Worm (Caenorhabditis elegans) whole organism, L2 larva: ENCODE data around the gene Y54G11A.7.

Experiments used
- C34F6.9 ChIP-seq: fragments of 150-350 bp; optimal IDR thresholded peaks from 2 replicates; lab custom pipeline; 2014; ENCODE audit warnings: missing biosample characterization, missing genetic modification characterization
- F13H6.1 ChIP-seq: sonication (generic microtip); optimal IDR thresholded peaks from 2 replicates; lab custom pipeline; 2016; ENCODE audit warnings: missing genetic modification characterization, missing compliant biosample characterization
- R02D3.7 ChIP-seq: fragments of 150-350 bp; optimal IDR thresholded peaks from 2 replicates; lab custom pipeline; 2014; ENCODE audit warnings: missing biosample characterization, missing genetic modification characterization
- Y55F3AM.14 ChIP-seq: fragments of 200-800 bp; sonication (Bioruptor generic); optimal IDR thresholded peaks from 2 replicates; lab custom pipeline; 2018; ENCODE audit warnings: mild to moderate bottlenecking, missing genetic modification characterization, missing compliant biosample characterization
- ZK546.5 ChIP-seq: sonication (generic microtip); optimal IDR thresholded peaks from 2 replicates; lab custom pipeline; 2017; ENCODE audit warnings: missing biosample characterization, missing genetic modification characterization
- alr-1 ChIP-seq: fragments of 150-350 bp; optimal IDR thresholded peaks from 2 replicates; lab custom pipeline; 2014; ENCODE audit warnings: missing biosample characterization, missing genetic modification characterization
- ama-1 ChIP-seq: fragments of 150-350 bp; optimal IDR thresholded peaks from 2 replicates; lab custom pipeline; 2018; ENCODE audit warnings: inconsistent platforms
- ceh-16 ChIP-seq: fragments of 150-350 bp; optimal IDR thresholded peaks from 2 replicates; lab custom pipeline; 2014; ENCODE audit warnings: missing biosample characterization, missing genetic modification characterization
- crh-2 ChIP-seq: sonication (generic microtip); optimal IDR thresholded peaks from 2 replicates; lab custom pipeline; 2017; ENCODE audit warnings: missing biosample characterization, missing genetic modification characterization
- dmd-4 ChIP-seq: sonication (generic microtip); optimal IDR thresholded peaks from 2 replicates; lab custom pipeline; 2017; ENCODE audit warnings: missing biosample characterization, missing genetic modification characterization
- elt-1 ChIP-seq: fragments of 150-350 bp; optimal IDR thresholded peaks from 2 replicates; lab custom pipeline; 2014; ENCODE audit warnings: missing biosample characterization, missing genetic modification characterization
- elt-3 ChIP-seq: sonication (generic microtip); optimal IDR thresholded peaks from 2 replicates; lab custom pipeline; 2017; ENCODE audit warnings: missing biosample characterization, missing genetic modification characterization
- fos-1 ChIP-seq: fragments of 150-350 bp; optimal IDR thresholded peaks from 2 replicates; lab custom pipeline; 2014; ENCODE audit warnings: missing biosample characterization, missing genetic modification characterization
- gmeb-1 ChIP-seq: fragments of 150-350 bp; optimal IDR thresholded peaks from 2 replicates; lab custom pipeline; 2014; ENCODE audit warnings: missing biosample characterization, missing genetic modification characterization
- lin-13 ChIP-seq: fragments of 150-350 bp; optimal IDR thresholded peaks from 2 replicates; lab custom pipeline; 2014; ENCODE audit warnings: missing biosample characterization, missing genetic modification reagents, missing genetic modification characterization
- lin-39 ChIP-seq: fragments of 150-350 bp; optimal IDR thresholded peaks from 2 replicates; lab custom pipeline; 2014; ENCODE audit warnings: missing biosample characterization, missing genetic modification reagents, missing genetic modification characterization
- lsy-2 ChIP-seq, 2 experiments: fragments of 150-350 bp in 1 of 2; sonication (generic microtip) in 1 of 2; optimal IDR thresholded peaks; 2 replicates each; lab custom pipeline; 2014 to 2017; ENCODE audit warnings: missing biosample characterization in 2 of 2, missing genetic modification characterization in 2 of 2
- mab-5 ChIP-seq: fragments of 150-350 bp; optimal IDR thresholded peaks from 2 replicates; lab custom pipeline; 2014; ENCODE audit warnings: missing biosample characterization, missing genetic modification characterization
- mdl-1 ChIP-seq, 2 experiments: fragments of 150-350 bp in 1 of 2; sonication (generic microtip) in 1 of 2; optimal IDR thresholded peaks; 2 replicates each; lab custom pipeline; 2017; ENCODE audit warnings: missing biosample characterization in 2 of 2, missing genetic modification characterization in 2 of 2
- nhr-10 ChIP-seq: sonication (generic microtip); optimal IDR thresholded peaks from 2 replicates; lab custom pipeline; 2017; ENCODE audit warnings: missing biosample characterization, missing genetic modification characterization
- nhr-11 ChIP-seq: fragments of 150-350 bp; optimal IDR thresholded peaks from 2 replicates; lab custom pipeline; 2014; ENCODE audit warnings: missing biosample characterization, missing genetic modification characterization
- nhr-12 ChIP-seq: fragments of 150-350 bp; optimal IDR thresholded peaks from 2 replicates; lab custom pipeline; 2014; ENCODE audit warnings: missing biosample characterization, missing genetic modification characterization
- nhr-129 ChIP-seq: fragments of 150-350 bp; optimal IDR thresholded peaks from 2 replicates; lab custom pipeline; 2014; ENCODE audit warnings: missing biosample characterization, missing genetic modification characterization
- nhr-21 ChIP-seq: fragments of 150-350 bp; optimal IDR thresholded peaks from 2 replicates; lab custom pipeline; 2014; ENCODE audit warnings: missing biosample characterization, missing genetic modification characterization
- nhr-237 ChIP-seq: fragments of 150-350 bp; optimal IDR thresholded peaks from 2 replicates; lab custom pipeline; 2014; ENCODE audit warnings: missing biosample characterization, missing genetic modification characterization
- nhr-6 ChIP-seq: fragments of 150-350 bp; optimal IDR thresholded peaks from 2 replicates; lab custom pipeline; 2014; ENCODE audit warnings: missing biosample characterization, missing genetic modification characterization
- nhr-77 ChIP-seq: fragments of 150-350 bp; optimal IDR thresholded peaks from 2 replicates; lab custom pipeline; 2014; ENCODE audit warnings: missing biosample characterization, missing genetic modification characterization
- sem-4 ChIP-seq: fragments of 150-350 bp; optimal IDR thresholded peaks from 2 replicates; lab custom pipeline; 2014; ENCODE audit warnings: missing biosample characterization, missing genetic modification reagents, missing genetic modification characterization
- sma-3 ChIP-seq: sonication (generic microtip); optimal IDR thresholded peaks from 2 replicates; lab custom pipeline; 2016; ENCODE audit warnings: missing genetic modification reagents, missing genetic modification characterization, missing compliant biosample characterization
- sma-9 ChIP-seq, 2 experiments: fragments of 150-350 bp in 1 of 2; sonication (generic microtip) in 1 of 2; optimal IDR thresholded peaks; 2 replicates each; lab custom pipeline; 2014 to 2016; ENCODE audit warnings: missing genetic modification characterization in 2 of 2, mild to moderate bottlenecking in 1 of 2, missing biosample characterization in 1 of 2, missing compliant biosample characterization in 1 of 2, missing genetic modification reagents in 1 of 2, moderate library complexity in 1 of 2
- snpc-4 ChIP-seq: fragments of 150-350 bp; optimal IDR thresholded peaks from 2 replicates; lab custom pipeline; 2014; ENCODE audit warnings: missing biosample characterization, missing genetic modification characterization
- unc-55 ChIP-seq: fragments of 150-350 bp; sonication (generic microtip); optimal IDR thresholded peaks from 3 replicates; lab custom pipeline; 2014; ENCODE audit warnings: missing biosample characterization, missing genetic modification reagents, missing genetic modification characterization
- zag-1 ChIP-seq: fragments of 150-350 bp; optimal IDR thresholded peaks from 2 replicates; lab custom pipeline; 2014; ENCODE audit warnings: missing biosample characterization, missing genetic modification characterization
- ztf-11 ChIP-seq: sonication (generic microtip); optimal IDR thresholded peaks from 2 replicates; lab custom pipeline; 2017; ENCODE audit warnings: missing biosample characterization, missing genetic modification characterization
- ztf-4 ChIP-seq: fragments of 150-350 bp; optimal IDR thresholded peaks from 2 replicates; lab custom pipeline; 2014; ENCODE audit warnings: missing biosample characterization, missing genetic modification characterization

Gene Y54G11A.7

ce11 chrII:14251400-14251940, 45.6 kb upstream of the Y54G11A.7 start (continued):
- no peak for TF ChIP-seq ztf-11 (tag; lab: Kevin White, UChicago)
- TF ChIP-seq nhr-11 (tag; lab: Kevin White, UChicago) = no peak
- peak; percentile 79 for TF ChIP-seq nhr-129
- no peak for TF ChIP-seq nhr-12 (tag; lab: Kevin White, UChicago)
- peak; percentile 4 for TF ChIP-seq zag-1 (tag; lab: Kevin White, UChicago)
- peak; percentile 87 for TF ChIP-seq nhr-21 (tag; lab: Kevin White, UChicago)
- peak; percentile 95 for TF ChIP-seq crh-2 (tag; lab: Kevin White, UChicago)
- peak; percentile 20 for TF ChIP-seq dmd-4 (tag; lab: Kevin White, UChicago)
- peak; percentile 64 for TF ChIP-seq nhr-10 (tag; lab: Kevin White, UChicago)
- no peak for TF ChIP-seq R02D3.7 (tag; lab: Kevin White, UChicago)
- TF ChIP-seq nhr-6 = peak; percentile 85
- TF ChIP-seq snpc-4 (tag; lab: Kevin White, UChicago) = peak; percentile 35
- peak; percentile 93 for TF ChIP-seq Y55F3AM.14 (GFP tag; lab: Kevin White, UChicago)
- no peak for TF ChIP-seq alr-1 (tag; lab: Kevin White, UChicago)
- TF ChIP-seq C34F6.9 (tag; lab: Kevin White, UChicago) = peak; percentile 91
- peak; percentile 97 for TF ChIP-seq gmeb-1
- peak; percentile 86 for TF ChIP-seq ztf-4 (tag; lab: Kevin White, UChicago)

- TF ChIP-seq C34F6.9 (tag; lab: Kevin White, UChicago) (no peak), dmd-4 (tag; lab: Kevin White, UChicago) (no peak), nhr-77 (tag; lab: Kevin White, UChicago) (no peak), mdl-1 (tag; optimal IDR thresholded peaks at IDR 0.05; lab: Kevin White, UChicago) (no peak)
Measured at ce11 chrII:14252057-14252456, 45.0 kb upstream of the Y54G11A.7 start, which contains the start of gene Y54G11A.2. Gene Y54G11A.2 (plus strand): TSS chrII:14252357.

DNA sequence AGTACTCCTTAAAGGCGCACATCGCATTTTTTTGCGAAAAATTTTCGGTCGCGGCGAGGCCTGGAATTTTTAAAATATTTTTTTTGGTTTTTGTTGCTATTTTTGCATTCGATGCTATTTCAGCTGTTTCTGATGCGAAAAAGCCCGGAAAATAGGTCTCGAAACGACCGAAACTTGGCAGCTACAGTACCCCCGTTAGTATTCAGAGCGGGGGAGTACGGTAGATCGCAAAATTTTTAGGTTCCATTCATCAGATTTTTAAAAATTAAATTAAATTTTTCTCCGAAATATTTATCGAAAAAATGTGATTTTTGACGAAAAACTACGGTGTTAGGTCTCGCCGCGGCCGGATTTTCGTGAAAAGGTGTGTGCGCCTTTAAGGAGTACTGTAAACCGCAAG, 41.3 kb upstream of the Y54G11A.7 start:
- TF ChIP-seq nhr-21 (tag; lab: Kevin White, UChicago) (no peak), elt-3 (tag; lab: Kevin White, UChicago) (no peak), fos-1 (no peak), nhr-12 (tag; lab: Kevin White, UChicago) (no peak), nhr-129 (no peak), ceh-16 (tag; lab: Kevin White, UChicago) (no peak), sma-3 (no peak), unc-55 (GFP tag; lab: Kevin White, UChicago) (no peak), dmd-4 (tag; lab: Kevin White, UChicago) (no peak)
- TF ChIP-seq, all 48 proteins: peak for 0

DNA sequence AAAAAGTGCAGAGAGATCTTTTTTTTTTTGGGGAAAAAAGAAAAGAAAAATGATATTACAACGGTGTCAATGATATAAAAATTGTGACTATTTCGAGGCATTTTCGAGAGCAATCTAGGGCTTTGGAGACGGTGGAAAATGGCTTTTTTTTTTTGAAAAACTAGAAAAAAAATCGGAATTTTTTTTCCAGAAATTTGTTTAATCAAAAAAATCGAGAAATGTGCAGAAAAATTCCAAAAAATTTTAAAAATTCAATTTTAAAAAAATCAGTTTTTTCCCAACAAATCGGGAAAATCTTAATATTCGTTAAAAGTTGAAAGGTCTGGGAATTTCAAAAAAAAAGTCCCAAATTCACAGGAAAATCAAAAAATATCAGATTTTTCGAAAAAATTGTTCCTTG, 40.3 kb upstream of the Y54G11A.7 start, which contains the start of gene Y54G11A.19:
Gene Y54G11A.19 (minus strand): TSS at position 101 of the 400 bp plus-strand sequence.
- TF ChIP-seq lin-39 (tag; lab: Kevin White, UChicago) = no peak
- no peak for TF ChIP-seq ZK546.5 (tag; lab: Kevin White, UChicago)
- no peak for TF ChIP-seq mdl-1 (tag; optimal IDR thresholded peaks at IDR 0.05; lab: Kevin White, UChicago)
- no peak for TF ChIP-seq elt-1 (tag; lab: Kevin White, UChicago)

ce11 chrII:14257943-14258342, 39.2 kb upstream of the Y54G11A.7 start:
- TF ChIP-seq sem-4 (tag; lab: Kevin White, UChicago) (no peak), lin-13 (no peak), ztf-4 (tag; lab: Kevin White, UChicago) (no peak), lsy-2 (tag; optimal IDR thresholded peaks at IDR 0.05; lab: Kevin White, UChicago) (no peak), sma-9 (GFP tag; optimal IDR thresholded peaks at IDR 0.05; lab: Kevin White, UChicago) (no peak), sma-9 (tag; optimal IDR thresholded peaks at IDR 0.05; lab: Kevin White, UChicago) (no peak), unc-55 (GFP tag; lab: Kevin White, UChicago) (no peak), mdl-1 (tag; optimal IDR thresholded peaks at IDR 0.05; lab: Kevin White, UChicago) (no peak), mab-5 (tag; lab: Kevin White, UChicago) (no peak), dmd-4 (tag; lab: Kevin White, UChicago) (no peak), ama-1 (lab: Kevin White, UChicago) (no peak), nhr-237 (tag; lab: Kevin White, UChicago) (no peak), F13H6.1 (tag; lab: Kevin White, UChicago) (no peak), crh-2 (tag; lab: Kevin White, UChicago) (no peak)
